Fruit fly (Drosophila melanogaster): ENCODE measurements around the gene Rab9Db.

The Rab9Db gene

dm6 chrX:10587445-10587844 is 35.6 kb downstream of the Rab9Db start:
- TF ChIP-seq CG14655 (GFP tag; optimal IDR thresholded peaks at IDR 0.05) (no peak), CG13204 (GFP tag; optimal IDR thresholded peaks at IDR 0.05) (no peak), CG8159 (tag; optimal IDR thresholded peaks at IDR 0.05) (peak; percentile 63), CG32121 (GFP tag; IDR thresholded peaks at IDR 0.05) (peak; percentile 75), CG10348 (GFP tag; IDR thresholded peaks at IDR 0.05) (peak; percentile 39; the same call in 1 of the 2 replicates), CG15710 (tag; optimal IDR thresholded peaks at IDR 0.05) (peak; percentile 67), CG9948 (tag; optimal IDR thresholded peaks at IDR 0.05) (peak; percentile 54), CG8301 (tag; optimal IDR thresholded peaks at IDR 0.05) (peak; percentile 67), EcR (GFP tag; optimal IDR thresholded peaks at IDR 0.05) (no peak), CG12605 (GFP tag; IDR thresholded peaks at IDR 0.05) (peak; percentile 70; the same call in 1 of the 2 replicates), Pif1B (GFP tag; optimal IDR thresholded peaks at IDR 0.05) (no peak), Pif1A (GFP tag; optimal IDR thresholded peaks at IDR 0.05) (no peak), rn (GFP tag; IDR thresholded peaks at IDR 0.05) (peak; percentile 59), gl (tag; optimal IDR thresholded peaks at IDR 0.05) (no peak), Ets98B (GFP tag; IDR thresholded peaks at IDR 0.05) (peak; percentile 82), CG4496 (GFP tag; IDR thresholded peaks at IDR 0.05) (peak; percentile 84), fd96Ca (GFP tag; IDR thresholded peaks at IDR 0.05) (peak; percentile 91), CG17806 (tag; optimal IDR thresholded peaks at IDR 0.05) (peak; percentile 48), D1 (tag; optimal IDR thresholded peaks at IDR 0.05) (no peak), Snoo (tag; optimal IDR thresholded peaks at IDR 0.05) (peak; percentile 5), CG34367 (tag; optimal IDR thresholded peaks at IDR 0.05) (peak; percentile 46)

DNA sequence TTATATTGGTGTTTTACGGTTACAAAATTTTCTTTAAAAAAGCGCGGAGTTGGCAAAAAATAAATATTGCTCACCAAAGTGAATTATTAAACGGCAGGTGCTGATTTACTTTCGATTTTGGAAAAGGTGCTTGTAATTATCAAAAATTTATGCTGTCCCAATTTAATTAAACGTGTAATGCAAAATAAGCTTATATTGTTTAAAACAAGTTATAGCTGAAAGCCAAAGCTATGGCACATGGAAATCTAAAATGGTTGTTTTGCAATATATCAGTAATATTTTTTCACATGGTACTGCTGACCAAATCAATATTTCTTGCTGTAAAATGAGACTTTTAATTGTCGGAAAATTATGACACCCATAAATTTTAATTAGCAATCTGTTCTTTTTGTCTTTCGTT is 36.9 kb downstream of the Rab9Db start:
- TF ChIP-seq CG32121 (GFP tag; IDR thresholded peaks at IDR 0.05), result no peak
- no peak for TF ChIP-seq CG9948 (tag; optimal IDR thresholded peaks at IDR 0.05)
- no peak for TF ChIP-seq CG15710 (tag; optimal IDR thresholded peaks at IDR 0.05)
- no peak for TF ChIP-seq CG4496 (GFP tag; IDR thresholded peaks at IDR 0.05)
- TF ChIP-seq gl (tag; optimal IDR thresholded peaks at IDR 0.05), result no peak
- TF ChIP-seq CG12605 (GFP tag; IDR thresholded peaks at IDR 0.05), result no peak

dm6 chrX:10585158-10585634 is 37.8 kb downstream of the Rab9Db start, which contains the start of gene spri:
Gene spri, minus strand, starts transcription at chrX:10585422.
- peak; percentile 79 for TF ChIP-seq CG12605 (GFP tag; IDR thresholded peaks at IDR 0.05)
- no peak for TF ChIP-seq Snoo (tag; optimal IDR thresholded peaks at IDR 0.05)
- TF ChIP-seq CG15710 (tag; optimal IDR thresholded peaks at IDR 0.05), result peak; percentile 58
- TF ChIP-seq CG34367 (tag; optimal IDR thresholded peaks at IDR 0.05), result peak; percentile 67
- peak; percentile 55 for TF ChIP-seq CG14655 (GFP tag; optimal IDR thresholded peaks at IDR 0.05)
- TF ChIP-seq CG13204 (GFP tag; optimal IDR thresholded peaks at IDR 0.05), result peak; percentile 65
- peak; percentile 18 for TF ChIP-seq Pif1B (GFP tag; optimal IDR thresholded peaks at IDR 0.05)
- peak; percentile 77 for TF ChIP-seq gl (tag; optimal IDR thresholded peaks at IDR 0.05)
- TF ChIP-seq CG32121 (GFP tag; IDR thresholded peaks at IDR 0.05), result peak; percentile 63
- TF ChIP-seq D1 (tag; optimal IDR thresholded peaks at IDR 0.05), result no peak
- peak; percentile 19 for TF ChIP-seq Pif1A (GFP tag; optimal IDR thresholded peaks at IDR 0.05)
- TF ChIP-seq Ets98B (GFP tag; IDR thresholded peaks at IDR 0.05), result peak; percentile 69; the same call in 1 of the 2 replicates
- TF ChIP-seq CG17806 (tag; optimal IDR thresholded peaks at IDR 0.05), result peak; percentile 41
- TF ChIP-seq CG8301 (tag; optimal IDR thresholded peaks at IDR 0.05), result peak; percentile 32
- peak; percentile 68; the same call in 2 of the 3 replicates for TF ChIP-seq fd96Ca (GFP tag; IDR thresholded peaks at IDR 0.05)
- peak; percentile 41 for TF ChIP-seq CG9948 (tag; optimal IDR thresholded peaks at IDR 0.05)
- no peak for TF ChIP-seq rn (GFP tag; IDR thresholded peaks at IDR 0.05)
- TF ChIP-seq CG4496 (GFP tag; IDR thresholded peaks at IDR 0.05), result peak; percentile 72
- TF ChIP-seq CG10348 (GFP tag; IDR thresholded peaks at IDR 0.05), result no peak
- peak; percentile 49 for TF ChIP-seq EcR (GFP tag; optimal IDR thresholded peaks at IDR 0.05)
- TF ChIP-seq CG8159 (tag; optimal IDR thresholded peaks at IDR 0.05), result peak; percentile 58

DNA sequence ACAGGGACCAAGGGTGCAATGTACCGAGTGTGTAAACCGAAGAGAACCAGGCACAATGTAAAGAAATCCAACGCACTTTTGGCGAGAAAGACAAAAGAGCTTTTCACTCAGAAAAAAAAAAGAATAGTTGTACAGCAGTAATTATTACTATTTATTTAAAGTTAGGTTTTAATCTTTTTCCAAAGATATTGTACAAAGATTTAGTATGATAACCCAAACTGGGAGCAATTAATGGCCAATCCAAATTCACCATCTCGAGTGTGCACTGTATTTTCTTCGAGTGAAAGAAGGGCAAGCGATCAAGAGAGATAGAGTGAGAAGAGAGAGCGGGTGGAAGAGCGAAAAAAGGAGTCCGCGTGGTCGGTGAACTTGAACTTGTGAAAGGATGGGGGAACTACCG is 38.6 kb downstream of the Rab9Db start:
- TF ChIP-seq D1 (tag; optimal IDR thresholded peaks at IDR 0.05) (peak; percentile 66), CG8301 (tag; optimal IDR thresholded peaks at IDR 0.05) (peak; percentile 68), CG14655 (GFP tag; optimal IDR thresholded peaks at IDR 0.05) (peak; percentile 70), Pif1B (GFP tag; optimal IDR thresholded peaks at IDR 0.05) (peak; percentile 94), CG10348 (GFP tag; IDR thresholded peaks at IDR 0.05) (no peak), CG32121 (GFP tag; IDR thresholded peaks at IDR 0.05) (peak; percentile 25; the same call in 1 of the 2 replicates), CG8159 (tag; optimal IDR thresholded peaks at IDR 0.05) (peak; percentile 94), gl (tag; optimal IDR thresholded peaks at IDR 0.05) (peak; percentile 74), CG17806 (tag; optimal IDR thresholded peaks at IDR 0.05) (peak; percentile 95), CG15710 (tag; optimal IDR thresholded peaks at IDR 0.05) (peak; percentile 94), CG34367 (tag; optimal IDR thresholded peaks at IDR 0.05) (peak; percentile 95), rn (GFP tag; IDR thresholded peaks at IDR 0.05) (peak; percentile 74), CG9948 (tag; optimal IDR thresholded peaks at IDR 0.05) (peak; percentile 93), CG12605 (GFP tag; IDR thresholded peaks at IDR 0.05) (peak; percentile 74), fd96Ca (GFP tag; IDR thresholded peaks at IDR 0.05) (peak; percentile 79), EcR (GFP tag; optimal IDR thresholded peaks at IDR 0.05) (peak; percentile 99), Snoo (tag; optimal IDR thresholded peaks at IDR 0.05) (peak; percentile 90), CG13204 (GFP tag; optimal IDR thresholded peaks at IDR 0.05) (peak; percentile 68), Pif1A (GFP tag; optimal IDR thresholded peaks at IDR 0.05) (peak; percentile 94), CG4496 (GFP tag; IDR thresholded peaks at IDR 0.05) (peak; percentile 88), Ets98B (GFP tag; IDR thresholded peaks at IDR 0.05) (peak; percentile 62)

DNA sequence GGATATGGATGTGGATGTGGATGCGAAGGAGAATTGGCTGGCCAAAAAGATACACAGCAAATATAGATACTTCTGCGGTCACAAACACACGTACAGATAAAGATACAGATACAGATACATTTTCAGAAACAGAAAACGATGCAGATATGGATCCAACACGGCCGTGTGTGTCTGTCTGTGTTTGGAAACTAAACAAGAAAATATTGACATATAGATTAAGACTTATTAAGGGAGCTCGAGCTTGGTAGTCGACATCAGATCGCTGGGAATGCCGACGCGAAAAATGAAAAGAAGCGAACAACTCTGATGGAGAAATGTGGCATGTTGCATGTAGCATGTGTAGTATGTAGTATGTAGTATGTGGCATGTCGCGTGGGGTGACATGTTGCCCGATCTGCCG is 41.0 kb downstream of the Rab9Db start:
- no peak for TF ChIP-seq Pif1A (GFP tag; optimal IDR thresholded peaks at IDR 0.05)
- TF ChIP-seq CG34367 (tag; optimal IDR thresholded peaks at IDR 0.05), result peak; percentile 3
- no peak for TF ChIP-seq CG17806 (tag; optimal IDR thresholded peaks at IDR 0.05)

DNA sequence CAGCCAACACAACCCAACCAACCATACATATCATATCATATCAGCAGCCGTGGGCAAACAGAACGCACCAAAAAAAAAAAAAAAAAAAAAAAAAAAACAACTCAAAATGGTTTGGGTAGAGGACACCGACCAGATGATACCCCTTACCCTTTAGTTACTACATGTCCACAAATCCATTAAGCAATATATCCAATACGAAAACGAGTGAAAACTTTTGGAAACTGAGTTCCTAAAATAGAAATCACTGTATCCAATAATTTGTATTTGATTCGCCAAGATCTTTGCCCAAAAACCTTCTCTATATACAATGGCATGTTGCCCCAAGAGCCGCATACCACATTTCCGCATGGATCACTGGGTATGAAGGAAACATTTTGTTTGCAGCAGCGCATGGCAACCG is 41.5 kb downstream of the Rab9Db start:
- TF ChIP-seq D1 (tag; optimal IDR thresholded peaks at IDR 0.05), result no peak
- TF ChIP-seq CG4496 (GFP tag; IDR thresholded peaks at IDR 0.05), result no peak
- TF ChIP-seq CG13204 (GFP tag; optimal IDR thresholded peaks at IDR 0.05), result no peak
- TF ChIP-seq fd96Ca (GFP tag; IDR thresholded peaks at IDR 0.05), result peak; percentile 69
- 0 out of 2 replicates have a peak, but pooled peaks have one; percentile 17 for TF ChIP-seq CG32121 (GFP tag; IDR thresholded peaks at IDR 0.05)
- peak; percentile 53 for TF ChIP-seq CG14655 (GFP tag; optimal IDR thresholded peaks at IDR 0.05)
- TF ChIP-seq Ets98B (GFP tag; IDR thresholded peaks at IDR 0.05), result no peak
- peak; percentile 64 for TF ChIP-seq CG8159 (tag; optimal IDR thresholded peaks at IDR 0.05)
- peak; percentile 73 for TF ChIP-seq Pif1A (GFP tag; optimal IDR thresholded peaks at IDR 0.05)
- TF ChIP-seq CG34367 (tag; optimal IDR thresholded peaks at IDR 0.05), result peak; percentile 24
- no peak for TF ChIP-seq Snoo (tag; optimal IDR thresholded peaks at IDR 0.05)
- TF ChIP-seq CG8301 (tag; optimal IDR thresholded peaks at IDR 0.05), result peak; percentile 17
- TF ChIP-seq rn (GFP tag; IDR thresholded peaks at IDR 0.05), result no peak; the same call in 1 of the 2 replicates
- TF ChIP-seq CG9948 (tag; optimal IDR thresholded peaks at IDR 0.05), result peak; percentile 49
- no peak for TF ChIP-seq EcR (GFP tag; optimal IDR thresholded peaks at IDR 0.05)
- TF ChIP-seq Pif1B (GFP tag; optimal IDR thresholded peaks at IDR 0.05), result peak; percentile 71
- TF ChIP-seq CG12605 (GFP tag; IDR thresholded peaks at IDR 0.05), result 0 out of 2 replicates have a peak, but pooled peaks have one; percentile 21
- peak; percentile 52 for TF ChIP-seq CG15710 (tag; optimal IDR thresholded peaks at IDR 0.05)
- no peak for TF ChIP-seq gl (tag; optimal IDR thresholded peaks at IDR 0.05)
- peak; percentile 31 for TF ChIP-seq CG17806 (tag; optimal IDR thresholded peaks at IDR 0.05)
- TF ChIP-seq CG10348 (GFP tag; IDR thresholded peaks at IDR 0.05), result no peak
